Worm (Caenorhabditis elegans): ENCODE data around the gene gst-32.

DNA sequence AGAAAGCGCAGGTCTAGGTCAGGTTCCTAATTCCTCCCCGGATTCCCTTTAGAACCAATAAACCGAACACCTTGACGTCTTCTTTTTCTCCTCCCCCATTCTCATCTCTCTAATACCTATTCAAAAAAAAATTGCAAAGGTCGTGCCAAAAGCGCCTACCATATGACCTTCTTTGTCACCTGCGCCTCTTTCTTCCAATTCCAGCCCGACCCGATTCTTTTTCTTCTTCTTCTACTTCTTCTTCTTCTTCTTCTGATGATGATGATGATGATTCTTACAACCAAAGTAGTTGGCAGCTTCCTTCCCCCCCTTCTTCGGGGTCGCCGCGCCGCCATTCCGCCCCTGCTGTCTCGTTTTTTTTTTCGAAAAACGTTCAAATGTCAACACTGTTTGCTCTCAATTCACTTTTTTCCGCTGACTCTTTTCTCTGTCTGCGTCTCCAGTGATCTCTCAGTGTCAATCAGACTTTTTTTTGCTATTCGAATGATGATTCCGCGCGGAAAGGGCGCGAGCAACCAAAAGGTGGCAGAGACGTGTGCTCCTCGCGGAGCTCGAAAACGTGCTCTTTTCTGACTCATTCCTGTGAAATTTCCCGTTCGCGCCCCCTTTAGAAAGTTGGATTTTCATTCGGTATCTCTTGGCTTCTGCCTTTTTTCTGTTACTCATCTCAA, 25.1 kb upstream of the gst-32 start:
- TF ChIP-seq lin-15B (tag; optimal IDR thresholded peaks at IDR 0.05) = no peak
- TF ChIP-seq ztf-11 (tag; optimal IDR thresholded peaks at IDR 0.05) = no peak
- TF ChIP-seq mdl-1 (tag; optimal IDR thresholded peaks at IDR 0.05) = no peak
- TF ChIP-seq C34B4.2 (tag; optimal IDR thresholded peaks at IDR 0.05) = no peak
- TF ChIP-seq nhr-28 (tag; optimal IDR thresholded peaks at IDR 0.05) = no peak
- TF ChIP-seq lsy-2 (tag; optimal IDR thresholded peaks at IDR 0.05) = no peak
- TF ChIP-seq ceh-8 (GFP tag; optimal IDR thresholded peaks at IDR 0.05) = no peak
- no peak for TF ChIP-seq blmp-1 (tag; optimal IDR thresholded peaks at IDR 0.05)
- no peak for TF ChIP-seq fkh-4 (tag; optimal IDR thresholded peaks at IDR 0.05; ENCODE audit: borderline replicate concordance)
- no peak for TF ChIP-seq ces-1 (GFP tag; optimal IDR thresholded peaks at IDR 0.05)
- TF ChIP-seq rnt-1 (tag; optimal IDR thresholded peaks at IDR 0.05) = no peak

Data from whole organism, L1 larva.